Fruit fly (Drosophila melanogaster) whole organism, prepupa: Measurements from ENCODE around the gene stwl.

Experiments
- Blimp-1 ChIP-seq: fragments of 200-800 bp; sonication (Bioruptor generic); optimal IDR thresholded peaks from 3 replicates; lab custom pipeline; 2017; ENCODE audit warnings: missing biosample characterization, missing genetic modification characterization, mild to moderate bottlenecking, moderate library complexity, missing genetic modification reagents
- CG10631 ChIP-seq: fragments of 200-800 bp; sonication (Bioruptor generic); optimal IDR thresholded peaks from 2 replicates; lab custom pipeline; 2016; ENCODE audit warnings: missing biosample characterization, missing genetic modification characterization
- CG11762 ChIP-seq: fragments of 200-800 bp; sonication (Bioruptor generic); optimal IDR thresholded peaks from 3 replicates; lab custom pipeline; 2016; ENCODE audit warnings: missing biosample characterization, missing genetic modification characterization; ENCODE audit not compliant: insufficient read depth
- CG11902 ChIP-seq: fragments of 200-800 bp; sonication (Bioruptor generic); optimal IDR thresholded peaks from 3 replicates; lab custom pipeline; 2016; ENCODE audit warnings: missing biosample characterization, missing genetic modification characterization
- CG15336 ChIP-seq: fragments of 200-800 bp; sonication (Bioruptor generic); IDR thresholded peaks from 2 replicates; pipeline ENCODE4 v1.3.6; 2022; ENCODE audit warnings: missing biosample characterization, missing genetic modification characterization
- CG3032 ChIP-seq: fragments of 200-800 bp; optimal IDR thresholded peaks from 2 replicates; lab custom pipeline; 2019; ENCODE audit warnings: missing biosample characterization, mild to moderate bottlenecking, missing genetic modification characterization, moderate library complexity
- CG31627 ChIP-seq: fragments of 200-800 bp; sonication (Bioruptor generic); optimal IDR thresholded peaks from 3 replicates; lab custom pipeline; 2016; ENCODE audit warnings: missing biosample characterization, missing genetic modification characterization
- CG32006 ChIP-seq: fragments of 200-800 bp; sonication (Bioruptor generic); optimal IDR thresholded peaks from 3 replicates; lab custom pipeline; 2017; ENCODE audit warnings: missing biosample characterization, mild to moderate bottlenecking, missing genetic modification characterization
- CG34406 ChIP-seq: fragments of 200-800 bp; sonication (Bioruptor generic); optimal IDR thresholded peaks from 3 replicates; lab custom pipeline; 2016; ENCODE audit warnings: missing biosample characterization, missing genetic modification characterization
- CG3919 ChIP-seq: fragments of 200-800 bp; sonication (Bioruptor generic); optimal IDR thresholded peaks from 3 replicates; lab custom pipeline; 2016; ENCODE audit warnings: missing biosample characterization, missing genetic modification characterization
- CG4318 ChIP-seq: fragments of 200-800 bp; sonication (Bioruptor generic); optimal IDR thresholded peaks from 3 replicates; lab custom pipeline; 2017; ENCODE audit warnings: missing biosample characterization, mild to moderate bottlenecking, missing genetic modification characterization
- CG6163 ChIP-seq: fragments of 200-800 bp; sonication (Bioruptor generic); IDR thresholded peaks from 3 replicates; pipeline ENCODE4 v1.3.6; 2022; ENCODE audit warnings: missing biosample characterization, missing genetic modification characterization
- CG6276 ChIP-seq: fragments of 200-800 bp; sonication (Bioruptor generic); optimal IDR thresholded peaks from 2 replicates; lab custom pipeline; 2017; ENCODE audit warnings: missing biosample characterization, mild to moderate bottlenecking, missing genetic modification characterization
- CG6792 ChIP-seq: fragments of 200-800 bp; sonication (Bioruptor generic); optimal IDR thresholded peaks from 3 replicates; lab custom pipeline; 2016; ENCODE audit warnings: missing biosample characterization, missing genetic modification characterization
- CG6808 ChIP-seq: fragments of 200-800 bp; sonication (Bioruptor generic); optimal IDR thresholded peaks from 3 replicates; lab custom pipeline; 2017; ENCODE audit warnings: missing biosample characterization, missing genetic modification characterization, mild to moderate bottlenecking, moderate library complexity, missing genetic modification reagents
- CG6854 ChIP-seq: fragments of 200-800 bp; sonication (Bioruptor generic); optimal IDR thresholded peaks from 2 replicates; lab custom pipeline; 2017; ENCODE audit warnings: missing biosample characterization, mild to moderate bottlenecking, missing genetic modification characterization
- CG7368 ChIP-seq: fragments of 200-800 bp; sonication (Bioruptor generic); optimal IDR thresholded peaks from 3 replicates; lab custom pipeline; 2016; ENCODE audit warnings: missing biosample characterization, missing genetic modification characterization
- CG8119 ChIP-seq: fragments of 200-800 bp; sonication (Bioruptor generic); IDR thresholded peaks from 3 replicates; pipeline ENCODE4 v1.3.6; 2022; ENCODE audit warnings: missing biosample characterization, missing genetic modification characterization
- CG8319 ChIP-seq: fragments of 200-800 bp; sonication (Bioruptor generic); optimal IDR thresholded peaks from 3 replicates; lab custom pipeline; 2016; ENCODE audit warnings: missing biosample characterization, missing genetic modification characterization
- CG8632 ChIP-seq: fragments of 200-800 bp; sonication (Bioruptor generic); optimal IDR thresholded peaks from 3 replicates; lab custom pipeline; 2016; ENCODE audit warnings: missing biosample characterization, missing genetic modification characterization
- Eip75B ChIP-seq: fragments of 200-800 bp; sonication (Bioruptor generic); optimal IDR thresholded peaks from 3 replicates; lab custom pipeline; 2016; ENCODE audit warnings: missing biosample characterization, missing genetic modification characterization
- Eip78C ChIP-seq: fragments of 200-800 bp; sonication (Bioruptor generic); peaks from one replicate; lab custom pipeline; 2016; ENCODE audit warnings: missing biosample characterization, missing genetic modification characterization
- Eip93F ChIP-seq: fragments of 200-800 bp; sonication (Bioruptor generic); optimal IDR thresholded peaks from 2 replicates; lab custom pipeline; 2016; ENCODE audit warnings: missing biosample characterization, mild to moderate bottlenecking, missing genetic modification characterization
- Ets96B ChIP-seq: fragments of 200-800 bp; optimal IDR thresholded peaks from 2 replicates; lab custom pipeline; 2019; ENCODE audit warnings: missing biosample characterization, mild to moderate bottlenecking, missing genetic modification characterization, moderate library complexity
- Gug ChIP-seq: fragments of 200-800 bp; sonication (Bioruptor generic); IDR thresholded peaks from 2 replicates; pipeline ENCODE4 v1.3.6; 2022; ENCODE audit warnings: missing biosample characterization, missing genetic modification characterization
- Hr38 ChIP-seq: sonication (Bioruptor generic); optimal IDR thresholded peaks from 2 replicates; lab custom pipeline; 2016; ENCODE audit warnings: missing biosample characterization, missing genetic modification characterization
- Hr4 ChIP-seq: fragments of 200-800 bp; sonication (Bioruptor generic); optimal IDR thresholded peaks from 3 replicates; lab custom pipeline; 2016; ENCODE audit warnings: missing biosample characterization, missing genetic modification characterization
- Lpt ChIP-seq: fragments of 200-800 bp; sonication (Bioruptor generic); optimal IDR thresholded peaks from 3 replicates; lab custom pipeline; 2016; ENCODE audit warnings: missing biosample characterization, missing genetic modification characterization
- Met ChIP-seq: fragments of 200-800 bp; sonication (Bioruptor generic); optimal IDR thresholded peaks from 3 replicates; lab custom pipeline; 2016; ENCODE audit warnings: missing biosample characterization, missing genetic modification characterization
- Sox102F ChIP-seq: fragments of 200-800 bp; sonication (Bioruptor generic); optimal IDR thresholded peaks from 2 replicates; lab custom pipeline; 2016; ENCODE audit warnings: missing biosample characterization, mild to moderate bottlenecking, missing genetic modification characterization
- achi ChIP-seq: fragments of 200-800 bp; sonication (Bioruptor generic); optimal IDR thresholded peaks from 3 replicates; lab custom pipeline; 2016; ENCODE audit warnings: missing biosample characterization, missing genetic modification characterization
- cyc ChIP-seq: fragments of 200-800 bp; sonication (Bioruptor generic); optimal IDR thresholded peaks from 3 replicates; lab custom pipeline; 2016; ENCODE audit warnings: missing biosample characterization, missing genetic modification characterization
- dac ChIP-seq: fragments of 200-800 bp; sonication (Bioruptor generic); optimal IDR thresholded peaks from 2 replicates; lab custom pipeline; 2017; ENCODE audit warnings: missing biosample characterization, mild to moderate bottlenecking, missing genetic modification characterization
- eg ChIP-seq: fragments of 200-800 bp; sonication (Bioruptor generic); IDR thresholded peaks from 3 replicates; pipeline ENCODE4 v1.3.6; 2022; ENCODE audit warnings: missing biosample characterization, missing genetic modification characterization
- fd59A ChIP-seq: fragments of 200-800 bp; sonication (Bioruptor generic); optimal IDR thresholded peaks from 2 replicates; lab custom pipeline; 2017; ENCODE audit warnings: missing biosample characterization, mild to moderate bottlenecking, missing genetic modification characterization, missing genetic modification reagents
- fd85E ChIP-seq: fragments of 200-800 bp; sonication (Bioruptor generic); optimal IDR thresholded peaks from 3 replicates; lab custom pipeline; 2016; ENCODE audit warnings: missing biosample characterization, missing genetic modification characterization
- fkh ChIP-seq: fragments of 200-800 bp; sonication (Bioruptor generic); optimal IDR thresholded peaks from 3 replicates; lab custom pipeline; 2017; ENCODE audit warnings: missing biosample characterization, mild to moderate bottlenecking, missing genetic modification characterization, moderate library complexity
- lz ChIP-seq: fragments of 200-800 bp; sonication (Bioruptor generic); optimal IDR thresholded peaks from 3 replicates; lab custom pipeline; 2016; ENCODE audit warnings: missing biosample characterization, missing genetic modification characterization
- salr ChIP-seq, 2 experiments: fragments of 200-800 bp; sonication (Bioruptor generic); optimal IDR thresholded peaks; 3 replicates each; lab custom pipeline; 2016 to 2018; ENCODE audit warnings: missing biosample characterization in 2 of 2, missing genetic modification characterization in 2 of 2, mild to moderate bottlenecking in 1 of 2
- svp ChIP-seq: fragments of 200-800 bp; sonication (Bioruptor generic); peaks from one replicate; lab custom pipeline; 2016; ENCODE audit warnings: missing biosample characterization, missing genetic modification characterization
- vri ChIP-seq: fragments of 200-800 bp; sonication (Bioruptor generic); optimal IDR thresholded peaks from 3 replicates; lab custom pipeline; 2016; ENCODE audit warnings: missing biosample characterization, mild to moderate bottlenecking, missing genetic modification characterization

Gene stwl

dm6 chr3L:14448321-14449043 lies 38.7 kb upstream of the stwl start (continued):
- peak; percentile 98 for TF ChIP-seq CG3919 (GFP tag; lab: Kevin White, UChicago)
- peak; percentile 85 for TF ChIP-seq CG6854 (GFP tag; lab: Kevin White, UChicago)
- peak; percentile 96 for TF ChIP-seq CG11762 (GFP tag; lab: Kevin White, UChicago)
- TF ChIP-seq Blimp-1 (GFP tag; lab: Kevin White, UChicago), result peak; percentile 74
- peak; percentile 82 for TF ChIP-seq CG11902 (GFP tag; lab: Kevin White, UChicago)
- peak; percentile 97 for TF ChIP-seq CG3032
- TF ChIP-seq CG10631 (GFP tag; lab: Kevin White, UChicago), result peak; percentile 98
- peak; percentile 97 for TF ChIP-seq Lpt
- TF ChIP-seq CG6163 (GFP tag; lab: Robert Waterston, UW), result peak; percentile 99

- TF ChIP-seq CG7368 (GFP tag; lab: Kevin White, UChicago) (no peak), fkh (GFP tag; lab: Kevin White, UChicago) (no peak), Sox102F (GFP tag; lab: Kevin White, UChicago) (no peak), CG31627 (GFP tag; lab: Kevin White, UChicago) (no peak), Gug (no peak), CG34406 (GFP tag; lab: Kevin White, UChicago) (no peak), CG3919 (GFP tag; lab: Kevin White, UChicago) (no peak), CG8632 (GFP tag; lab: Kevin White, UChicago) (no peak), CG6276 (GFP tag; lab: Kevin White, UChicago) (no peak), CG8119 (GFP tag; lab: Robert Waterston, UW) (no peak), CG6808 (no peak), Eip93F (GFP tag; lab: Kevin White, UChicago) (no peak), CG6792 (GFP tag; lab: Kevin White, UChicago) (no peak), svp (GFP tag; lab: Kevin White, UChicago) (no peak), CG8319 (GFP tag; lab: Kevin White, UChicago) (no peak), Blimp-1 (GFP tag; lab: Kevin White, UChicago) (no peak)
Observed at dm6 chr3L:14447374-14447773, 37.6 kb upstream of the stwl start.

dm6 chr3L:14446874-14447273 lies 37.1 kb upstream of the stwl start:
- peak; percentile 78 for TF ChIP-seq fkh (GFP tag; lab: Kevin White, UChicago)
- TF ChIP-seq Eip78C (GFP tag; lab: Kevin White, UChicago), result peak; percentile 38
- TF ChIP-seq lz (GFP tag; lab: Kevin White, UChicago), result no peak
- peak; percentile 60 for TF ChIP-seq svp (GFP tag; lab: Kevin White, UChicago)

dm6 chr3L:14440592-14440991 lies 30.9 kb upstream of the stwl start:
- peak; percentile 6 for TF ChIP-seq CG4318 (GFP tag; lab: Kevin White, UChicago)
- no peak for TF ChIP-seq svp (GFP tag; lab: Kevin White, UChicago)
- TF ChIP-seq salr (GFP tag; optimal IDR thresholded peaks at IDR 0.05; lab: Kevin White, UChicago), result peak in 1 of 2 experiments; percentile 32
- TF ChIP-seq CG3032, result peak; percentile 35
- TF ChIP-seq Eip78C (GFP tag; lab: Kevin White, UChicago), result peak; percentile 69
- no peak for TF ChIP-seq cyc (GFP tag; lab: Kevin White, UChicago)
- TF ChIP-seq Hr4 (GFP tag; lab: Kevin White, UChicago), result peak; percentile 17
- TF ChIP-seq fd59A (GFP tag; lab: Kevin White, UChicago), result no peak
- TF ChIP-seq CG6276 (GFP tag; lab: Kevin White, UChicago), result peak; percentile 11
- TF ChIP-seq Blimp-1 (GFP tag; lab: Kevin White, UChicago), result no peak
- no peak for TF ChIP-seq CG3919 (GFP tag; lab: Kevin White, UChicago)
- TF ChIP-seq achi (GFP tag; lab: Kevin White, UChicago), result peak; percentile 18
- peak; percentile 12 for TF ChIP-seq Ets96B (tag; lab: Kevin White, UChicago)
- no peak for TF ChIP-seq fd85E (GFP tag; lab: Kevin White, UChicago)
- no peak for TF ChIP-seq Sox102F (GFP tag; lab: Kevin White, UChicago)
- TF ChIP-seq CG6808, result no peak
- no peak for TF ChIP-seq Hr38 (GFP tag; lab: Kevin White, UChicago)
- no peak for TF ChIP-seq lz (GFP tag; lab: Kevin White, UChicago)
- no peak for TF ChIP-seq eg (GFP tag; lab: Robert Waterston, UW)
- peak; percentile 55 for TF ChIP-seq CG32006 (GFP tag; lab: Kevin White, UChicago)
- TF ChIP-seq vri (GFP tag; lab: Kevin White, UChicago), result no peak
- peak; percentile 32 for TF ChIP-seq CG10631 (GFP tag; lab: Kevin White, UChicago)
- no peak for TF ChIP-seq Met
- TF ChIP-seq dac, result no peak
- peak; percentile 10 for TF ChIP-seq Eip75B (GFP tag; lab: Kevin White, UChicago)
- no peak for TF ChIP-seq CG31627 (GFP tag; lab: Kevin White, UChicago)
- TF ChIP-seq CG15336 (GFP tag; lab: Robert Waterston, UW), result peak; percentile 61
